Fruit fly (Drosophila melanogaster) whole organism, embryonic: Measurements from ENCODE around the gene SMC3.

ENCODE experiments used
- Asciz ChIP-seq: fragments of 200-800 bp; sonication (Bioruptor generic); optimal IDR thresholded peaks from 2 replicates; lab custom pipeline; 2017; ENCODE audit warnings: missing biosample characterization, mild to moderate bottlenecking, missing genetic modification characterization, missing genetic modification reagents
- CG10321 ChIP-seq: fragments of 200-800 bp; sonication (Bioruptor generic); IDR thresholded peaks from 2 replicates; pipeline ENCODE4 v1.3.6; 2022; ENCODE audit warnings: missing biosample characterization, missing genetic modification characterization
- CG10959 ChIP-seq: fragments of 200-800 bp; sonication (Bioruptor generic); IDR thresholded peaks from 2 replicates; pipeline ENCODE4 v1.3.6; 2022; ENCODE audit warnings: missing biosample characterization, missing genetic modification characterization
- CG11093 ChIP-seq: fragments of 200-800 bp; sonication (Bioruptor generic); IDR thresholded peaks from 3 replicates; pipeline ENCODE4 v1.3.6; 2022; ENCODE audit warnings: missing biosample characterization, missing genetic modification characterization
- CG11504 ChIP-seq: fragments of 200-800 bp; sonication (Bioruptor generic); optimal IDR thresholded peaks from 3 replicates; lab custom pipeline; 2019; ENCODE audit warnings: missing biosample characterization, mild to moderate bottlenecking, missing genetic modification characterization, moderate library complexity
- CG14965 ChIP-seq: fragments of 200-800 bp; sonication (Bioruptor generic); optimal IDR thresholded peaks from 2 replicates; lab custom pipeline; 2016; ENCODE audit warnings: missing biosample characterization, missing genetic modification characterization, borderline replicate concordance
- CG18011 ChIP-seq: fragments of 200-800 bp; sonication (Bioruptor generic); optimal IDR thresholded peaks from 2 replicates; lab custom pipeline; 2017; ENCODE audit warnings: missing biosample characterization, missing genetic modification characterization, mild to moderate bottlenecking, moderate library complexity, missing genotype
- CG1832 ChIP-seq: fragments of 200-800 bp; sonication (Bioruptor generic); optimal IDR thresholded peaks from 2 replicates; lab custom pipeline; 2017; ENCODE audit warnings: missing biosample characterization, mild to moderate bottlenecking, missing genetic modification characterization, inconsistent platforms
- CG2199 ChIP-seq: fragments of 200-800 bp; sonication (Bioruptor generic); IDR thresholded peaks from 3 replicates; pipeline ENCODE4 v1.3.6; 2022; ENCODE audit warnings: missing biosample characterization, missing genetic modification characterization
- CG30403 ChIP-seq: fragments of 200-800 bp; sonication (Bioruptor generic); optimal IDR thresholded peaks from 3 replicates; lab custom pipeline; 2016; ENCODE audit warnings: missing biosample characterization, missing genetic modification characterization
- CG32772 ChIP-seq: fragments of 200-800 bp; sonication (Bioruptor generic); IDR thresholded peaks from 2 replicates; pipeline ENCODE4 v1.3.6; 2022; ENCODE audit warnings: missing biosample characterization, missing genetic modification characterization
- CG34422 ChIP-seq: fragments of 200-800 bp; sonication (Bioruptor generic); IDR thresholded peaks from 3 replicates; pipeline ENCODE4 v1.3.6; 2022; ENCODE audit warnings: missing biosample characterization, missing genetic modification characterization
- CG5180 ChIP-seq: fragments of 200-800 bp; sonication (Bioruptor generic); optimal IDR thresholded peaks from 3 replicates; lab custom pipeline; 2017; ENCODE audit warnings: missing biosample characterization, missing genetic modification characterization, mild to moderate bottlenecking, moderate library complexity, missing genetic modification reagents
- CG6175 ChIP-seq: fragments of 200-800 bp; sonication (Bioruptor generic); IDR thresholded peaks from 3 replicates; pipeline ENCODE4 v1.3.6; 2022; ENCODE audit warnings: missing biosample characterization, missing genetic modification characterization
- CG8089 ChIP-seq: fragments of 200-800 bp; sonication (Bioruptor generic); optimal IDR thresholded peaks from 3 replicates; lab custom pipeline; 2016; ENCODE audit warnings: missing biosample characterization, missing genetic modification characterization
- CG8281 ChIP-seq: fragments of 200-800 bp; sonication (Bioruptor generic); optimal IDR thresholded peaks from 2 replicates; lab custom pipeline; 2018; ENCODE audit warnings: missing biosample characterization, mild to moderate bottlenecking, missing genetic modification characterization, moderate library complexity
- CG8290 ChIP-seq, 3 experiments: fragments of 200-800 bp; sonication (Bioruptor generic); optimal IDR thresholded peaks; 2 replicates each; lab custom pipeline; 2016 to 2019; ENCODE audit warnings: missing biosample characterization in 3 of 3, missing genetic modification characterization in 3 of 3, mild to moderate bottlenecking in 2 of 3, moderate library complexity in 1 of 3
- CG8478 ChIP-seq: fragments of >200 bp; optimal IDR thresholded peaks from 2 replicates; lab custom pipeline; 2018
- CG9727 ChIP-seq: fragments of 200-800 bp; sonication (Bioruptor generic); optimal IDR thresholded peaks from 3 replicates; lab custom pipeline; 2017; ENCODE audit warnings: missing biosample characterization, mild to moderate bottlenecking, missing genetic modification characterization
- D19A ChIP-seq: fragments of 200-800 bp; optimal IDR thresholded peaks from 3 replicates; lab custom pipeline; 2019; ENCODE audit warnings: missing biosample characterization, mild to moderate bottlenecking, missing genetic modification characterization, moderate library complexity
- Drgx ChIP-seq: fragments of 200-800 bp; sonication (Bioruptor generic); IDR thresholded peaks from 2 replicates; pipeline ENCODE4 v1.3.6; 2022; ENCODE audit warnings: missing biosample characterization, missing genetic modification characterization
- Gug ChIP-seq: fragments of 200-800 bp; sonication (Bioruptor generic); IDR thresholded peaks from 4 replicates; pipeline ENCODE4 v1.3.6; 2022; ENCODE audit warnings: missing biosample characterization, missing genetic modification characterization
- Hr78 ChIP-seq, 2 experiments: fragments of 200-800 bp in 1 of 2; fragments of >200 bp in 1 of 2; sonication (Bioruptor generic) in 1 of 2; optimal IDR thresholded peaks; 2 replicates each; lab custom pipeline; 2017 to 2019; ENCODE audit warnings: missing biosample characterization in 2 of 2, missing genetic modification characterization in 2 of 2, mild to moderate bottlenecking in 1 of 2, moderate library complexity in 1 of 2
- Kr ChIP-seq: fragments of 200-800 bp; sonication (Bioruptor generic); optimal IDR thresholded peaks from 2 replicates; lab custom pipeline; 2017; ENCODE audit warnings: missing biosample characterization, mild to moderate bottlenecking, missing genetic modification characterization
- Opbp ChIP-seq: fragments of 200-800 bp; sonication (Bioruptor generic); IDR thresholded peaks from 3 replicates; pipeline ENCODE4 v1.3.6; 2022; ENCODE audit warnings: missing biosample characterization, missing genetic modification characterization; ENCODE audit not compliant: partially characterized antibody
- Pdp1 ChIP-seq, 2 experiments: fragments of 200-800 bp; sonication (Bioruptor generic); optimal IDR thresholded peaks; 3 replicates each; lab custom pipeline; 2016; ENCODE audit warnings: missing biosample characterization in 2 of 2, missing genetic modification characterization in 2 of 2, mild to moderate bottlenecking in 1 of 2, moderate library complexity in 1 of 2
- Trl ChIP-seq, 3 experiments: fragments of >200 bp in 2 of 3; fragments of 200-800 bp in 1 of 3; sonication (Bioruptor generic) in 1 of 3; optimal IDR thresholded peaks; 2 replicates in 1 of 3; 3 replicates in 2 of 3; lab custom pipeline; 2016 to 2017; ENCODE audit warnings: missing biosample characterization in 1 of 3, missing genetic modification characterization in 1 of 3
- amos ChIP-seq: fragments of 200-800 bp; sonication (Bioruptor generic); IDR thresholded peaks from 2 replicates; pipeline ENCODE4 v1.3.6; 2022; ENCODE audit warnings: missing biosample characterization, missing genetic modification characterization; ENCODE audit not compliant: partially characterized antibody
- bsh ChIP-seq, 2 experiments: fragments of 200-800 bp; sonication (Bioruptor generic); optimal IDR thresholded peaks; 2 replicates each; lab custom pipeline; 2017 to 2018; ENCODE audit warnings: mild to moderate bottlenecking in 2 of 2, missing biosample characterization in 2 of 2, missing genetic modification characterization in 2 of 2, moderate library complexity in 1 of 2
- cad ChIP-seq: fragments of >200 bp; optimal IDR thresholded peaks from 2 replicates; lab custom pipeline; 2017; ENCODE audit warnings: missing biosample characterization, missing genetic modification characterization
- cato ChIP-seq: fragments of 200-800 bp; sonication (Bioruptor generic); optimal IDR thresholded peaks from 2 replicates; lab custom pipeline; 2016; ENCODE audit warnings: missing biosample characterization, missing genetic modification characterization, borderline replicate concordance
- cg ChIP-seq: fragments of 200-800 bp; sonication (Bioruptor generic); optimal IDR thresholded peaks from 3 replicates; lab custom pipeline; 2019; ENCODE audit warnings: missing biosample characterization, mild to moderate bottlenecking, missing genetic modification characterization, moderate library complexity
- chinmo ChIP-seq: fragments of 200-800 bp; sonication (Bioruptor generic); IDR thresholded peaks from 4 replicates; pipeline ENCODE4 v1.3.6; 2022; ENCODE audit warnings: missing biosample characterization, missing genetic modification characterization; ENCODE audit not compliant: partially characterized antibody
- ci ChIP-seq: fragments of 200-800 bp; sonication (Bioruptor generic); IDR thresholded peaks from 3 replicates; pipeline ENCODE4 v1.3.6; 2022; ENCODE audit warnings: missing biosample characterization, missing genetic modification characterization
- corto ChIP-seq: fragments of 200-800 bp; sonication (Bioruptor generic); optimal IDR thresholded peaks from 2 replicates; lab custom pipeline; 2016; ENCODE audit warnings: missing biosample characterization, mild to moderate bottlenecking, missing genetic modification characterization, moderate library complexity
- crol ChIP-seq: fragments of 200-800 bp; sonication (Bioruptor generic); IDR thresholded peaks from 2 replicates; pipeline ENCODE4 v1.3.6; 2022; ENCODE audit warnings: missing biosample characterization, missing genetic modification characterization
- gsb ChIP-seq: fragments of 200-800 bp; sonication (Bioruptor generic); IDR thresholded peaks from 2 replicates; pipeline ENCODE4 v1.3.6; 2022; ENCODE audit warnings: missing biosample characterization, missing genetic modification characterization
- hb ChIP-seq: fragments of 200-800 bp; sonication (Bioruptor generic); IDR thresholded peaks from 3 replicates; pipeline ENCODE4 v1.3.6; 2022; ENCODE audit warnings: missing biosample characterization, missing genetic modification characterization; ENCODE audit not compliant: partially characterized antibody
- klu ChIP-seq: fragments of 200-800 bp; sonication (Bioruptor generic); IDR thresholded peaks from 2 replicates; pipeline ENCODE4 v1.3.6; 2022; ENCODE audit warnings: missing biosample characterization, missing genetic modification characterization
- lbe ChIP-seq: fragments of 200-800 bp; sonication (Bioruptor generic); optimal IDR thresholded peaks from 2 replicates; lab custom pipeline; 2016; ENCODE audit warnings: missing biosample characterization, mild to moderate bottlenecking, missing genetic modification characterization
- nerfin-1 ChIP-seq: fragments of 200-800 bp; sonication (Bioruptor generic); optimal IDR thresholded peaks from 3 replicates; lab custom pipeline; 2019; ENCODE audit warnings: missing biosample characterization, mild to moderate bottlenecking, missing genetic modification characterization, moderate library complexity
- nom ChIP-seq: fragments of 200-800 bp; sonication (Bioruptor generic); optimal IDR thresholded peaks from 2 replicates; lab custom pipeline; 2017; ENCODE audit warnings: missing biosample characterization, missing genetic modification characterization, mild to moderate bottlenecking, moderate library complexity, missing genetic modification reagents
- rib ChIP-seq: fragments of 200-800 bp; sonication (Bioruptor generic); IDR thresholded peaks from 2 replicates; pipeline ENCODE4 v1.3.6; 2022; ENCODE audit warnings: missing biosample characterization, missing genetic modification characterization
- sqz ChIP-seq: fragments of 200-800 bp; sonication (Bioruptor generic); optimal IDR thresholded peaks from 3 replicates; lab custom pipeline; 2018; ENCODE audit warnings: missing biosample characterization, mild to moderate bottlenecking, missing genetic modification characterization
- stwl ChIP-seq: fragments of 200-800 bp; sonication (Bioruptor generic); optimal IDR thresholded peaks from 3 replicates; lab custom pipeline; 2018; ENCODE audit warnings: missing biosample characterization, mild to moderate bottlenecking, missing genetic modification characterization, moderate library complexity
- zen2 ChIP-seq: fragments of 200-800 bp; sonication (Bioruptor generic); IDR thresholded peaks from 3 replicates; pipeline ENCODE4 v1.3.6; 2022; ENCODE audit warnings: missing biosample characterization, missing genetic modification characterization; ENCODE audit not compliant: partially characterized antibody

The SMC3 gene

DNA sequence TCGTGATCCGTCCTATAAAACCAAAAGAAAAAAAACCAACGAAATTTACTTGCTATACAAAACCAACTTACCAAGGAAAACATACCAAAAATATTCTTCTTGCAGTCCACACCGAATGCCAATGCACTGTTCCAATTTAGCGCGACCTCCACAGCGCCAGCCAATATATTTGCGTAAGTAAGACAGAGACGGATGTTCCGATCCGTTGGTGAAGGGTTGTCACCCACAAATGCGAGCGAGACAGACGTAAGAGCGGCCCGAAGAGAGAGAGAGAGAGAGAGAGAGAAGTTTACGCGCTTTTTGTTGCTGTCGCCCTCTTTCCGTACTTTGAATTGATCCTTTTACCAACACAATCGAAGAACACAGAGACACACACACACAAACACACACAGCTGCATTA is 14.6 kb upstream of the SMC3 start:
- TF ChIP-seq CG10959 (GFP tag; lab: Robert Waterston, UW) (no peak), Opbp (GFP tag; lab: Robert Waterston, UW) (0 out of 3 replicates have a peak, but pooled peaks have one; percentile 15), nom (GFP tag; lab: Kevin White, UChicago) (peak; percentile 35), Kr (GFP tag; lab: Kevin White, UChicago) (peak; percentile 46), stwl (peak; percentile 7), nerfin-1 (tag; lab: Kevin White, UChicago) (peak; percentile 84), cad (GFP tag; lab: Kevin White, UChicago) (no peak), D19A (tag; lab: Kevin White, UChicago) (peak; percentile 87), CG8478 (lab: Kevin White, UChicago) (peak; percentile 75), Asciz (GFP tag; lab: Kevin White, UChicago) (no peak), Hr78 (GFP tag; optimal IDR thresholded peaks at IDR 0.05; lab: Kevin White, UChicago) (no peak), amos (GFP tag; lab: Robert Waterston, UW) (no peak), Trl (optimal IDR thresholded peaks at IDR 0.05; lab: Kevin White, UChicago) (peak in 1 of 2 experiments; percentile 31), Trl (GFP tag; optimal IDR thresholded peaks at IDR 0.05; lab: Kevin White, UChicago) (no peak), CG8281 (tag; lab: Kevin White, UChicago) (no peak), CG8290 (GFP tag; optimal IDR thresholded peaks at IDR 0.05; lab: Kevin White, UChicago) (peak; percentile 1), CG8290 (tag; optimal IDR thresholded peaks at IDR 0.05; lab: Kevin White, UChicago) (no peak), CG11504 (tag; lab: Kevin White, UChicago) (no peak), CG10321 (GFP tag; lab: Robert Waterston, UW) (peak; percentile 81), cg (GFP tag; lab: Kevin White, UChicago) (peak; percentile 66), CG2199 (GFP tag; lab: Robert Waterston, UW) (peak; percentile 73; the same call in 1 of the 3 replicates), klu (GFP tag; lab: Robert Waterston, UW) (no peak), CG1832 (peak; percentile 92)

DNA sequence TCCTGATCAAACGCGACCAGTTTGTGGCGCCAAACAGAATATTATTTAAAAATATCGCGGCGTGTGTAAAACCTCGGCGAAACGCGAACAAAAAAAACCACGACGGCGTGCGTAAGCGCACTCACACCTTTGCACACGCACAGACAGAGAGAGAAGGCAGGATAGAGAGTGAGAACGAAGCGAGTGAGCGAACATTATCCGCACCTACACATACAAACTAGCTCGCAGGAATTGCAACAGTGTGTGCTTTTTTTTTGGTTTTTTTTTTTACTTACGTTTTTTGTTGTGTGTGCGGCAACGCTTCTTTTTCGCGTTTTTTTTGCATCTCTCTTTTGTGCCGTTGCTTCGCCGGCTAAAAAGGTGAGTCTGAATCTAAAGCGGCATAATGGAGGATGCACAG is 6.5 kb upstream of the SMC3 start:
- TF ChIP-seq cg (GFP tag; lab: Kevin White, UChicago) (peak; percentile 74), CG14965 (GFP tag; lab: Kevin White, UChicago) (no peak), gsb (GFP tag; lab: Robert Waterston, UW) (no peak), CG1832 (peak; percentile 55), CG18011 (GFP tag; lab: Kevin White, UChicago) (no peak), CG9727 (GFP tag; lab: Kevin White, UChicago) (no peak), sqz (GFP tag; lab: Kevin White, UChicago) (peak; percentile 90), nom (GFP tag; lab: Kevin White, UChicago) (peak; percentile 100), CG32772 (GFP tag; lab: Robert Waterston, UW) (peak; percentile 63), ci (GFP tag; lab: Robert Waterston, UW) (no peak), bsh (GFP tag; optimal IDR thresholded peaks at IDR 0.05; lab: Kevin White, UChicago) (peak in 1 of 2 experiments; percentile 98), lbe (GFP tag; lab: Kevin White, UChicago) (peak; percentile 60), CG30403 (GFP tag; lab: Kevin White, UChicago) (no peak), rib (GFP tag; lab: Robert Waterston, UW) (peak; percentile 37; the same call in 1 of the 2 replicates), CG8089 (GFP tag; lab: Kevin White, UChicago) (no peak), chinmo (peak; percentile 68; the same call in 1 of the 4 replicates), zen2 (peak; percentile 24; the same call in 1 of the 3 replicates), Pdp1 (GFP tag; optimal IDR thresholded peaks at IDR 0.05; lab: Kevin White, UChicago) (peak in 1 of 2 experiments; percentile 61), CG5180 (GFP tag; lab: Kevin White, UChicago) (no peak), Trl (optimal IDR thresholded peaks at IDR 0.05; lab: Kevin White, UChicago) (peak; percentile 42 to 58), Trl (GFP tag; optimal IDR thresholded peaks at IDR 0.05; lab: Kevin White, UChicago) (no peak), crol (GFP tag; lab: Robert Waterston, UW) (no peak), CG34422 (GFP tag; lab: Robert Waterston, UW) (peak; percentile 29; the same call in 1 of the 3 replicates), cato (GFP tag; lab: Kevin White, UChicago) (no peak), Drgx (peak; percentile 86), Gug (GFP tag; lab: Robert Waterston, UW) (no peak), hb (GFP tag; lab: Robert Waterston, UW) (no peak), CG11093 (GFP tag; lab: Robert Waterston, UW) (no peak), corto (GFP tag; lab: Kevin White, UChicago) (peak; percentile 67), CG6175 (no peak)
